Worm (Caenorhabditis elegans): ENCODE measurements around the gene tbx-8.

DNA sequence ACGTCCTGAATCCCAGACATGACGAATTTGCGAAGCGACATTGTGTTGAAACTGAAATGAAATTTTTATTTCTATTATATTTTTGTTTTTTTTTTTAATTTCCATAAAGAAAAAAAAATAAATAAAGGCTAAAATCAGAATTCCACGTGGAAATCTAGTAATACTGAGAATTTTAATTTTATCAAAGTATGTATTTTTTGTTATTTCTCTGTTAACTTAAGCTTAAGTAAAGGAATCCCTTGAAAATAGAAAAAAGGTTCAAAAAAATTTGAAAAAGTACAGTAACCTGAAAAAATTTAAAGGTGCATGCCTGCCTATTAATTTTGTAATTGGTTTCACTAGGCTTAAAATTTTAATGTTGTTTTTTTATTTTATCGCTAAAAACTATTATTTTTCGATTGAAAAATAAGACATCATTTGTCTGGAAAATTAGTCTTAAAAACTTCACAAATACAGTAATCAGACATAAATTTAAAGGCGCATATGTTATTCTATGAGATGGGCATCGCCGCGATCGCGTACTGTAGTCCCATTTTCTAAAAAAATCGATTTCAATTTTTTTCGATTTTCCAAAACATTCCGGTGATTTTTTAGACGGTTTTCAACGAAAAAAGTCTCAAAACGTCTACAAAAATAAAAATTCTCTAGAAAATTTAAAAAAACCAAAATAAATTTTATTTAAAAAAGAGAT is 16.6 kb upstream of the tbx-8 start, which contains the start of gene nex-2:
- TF ChIP-seq nhr-237 (tag; optimal IDR thresholded peaks at IDR 0.05) (no peak), elt-3 (tag; optimal IDR thresholded peaks at IDR 0.05) (no peak), fos-1 (tag; optimal IDR thresholded peaks at IDR 0.05) (no peak), nhr-11 (tag; optimal IDR thresholded peaks at IDR 0.05) (no peak), ama-1 (optimal IDR thresholded peaks at IDR 0.05) (no peak), nhr-76 (tag; optimal IDR thresholded peaks at IDR 0.05) (no peak), lin-15B (tag; optimal IDR thresholded peaks at IDR 0.05) (no peak), fkh-10 (GFP tag; optimal IDR thresholded peaks at IDR 0.05) (no peak), R02D3.7 (tag; optimal IDR thresholded peaks at IDR 0.05) (no peak), nhr-77 (tag; optimal IDR thresholded peaks at IDR 0.05) (no peak), mdl-1 (tag; optimal IDR thresholded peaks at IDR 0.05) (no peak), unc-62 (GFP tag; optimal IDR thresholded peaks at IDR 0.05) (no peak)
